Worm (Caenorhabditis elegans) whole organism, L3 larva: Measurements from ENCODE around the gene R10D12.1.

Experiments
- egl-5 ChIP-seq: fragments of 150-350 bp; optimal IDR thresholded peaks from 2 replicates; lab custom pipeline; 2017; ENCODE audit warnings: missing biosample characterization, missing genetic modification reagents, missing genetic modification characterization, inconsistent platforms
- fkh-10 ChIP-seq: sonication (generic microtip); optimal IDR thresholded peaks from 2 replicates; lab custom pipeline; 2017; ENCODE audit warnings: missing biosample characterization, missing genetic modification reagents, missing genetic modification characterization
- snpc-4 ChIP-seq: fragments of 150-350 bp; optimal IDR thresholded peaks from 2 replicates; lab custom pipeline; 2014; ENCODE audit warnings: missing biosample characterization, missing genetic modification characterization
- ztf-11 ChIP-seq: fragments of 150-350 bp; optimal IDR thresholded peaks from 2 replicates; lab custom pipeline; 2014; ENCODE audit warnings: missing biosample characterization, missing genetic modification characterization

ce11 chrV:13931952-13932351 is 2.5 kb downstream of the R10D12.1 start:
- no peak for TF ChIP-seq snpc-4 (tag; lab: Kevin White, UChicago)
- no peak for TF ChIP-seq egl-5
- no peak for TF ChIP-seq fkh-10 (GFP tag; lab: Kevin White, UChicago)
- TF ChIP-seq ztf-11 (tag; lab: Kevin White, UChicago): no peak
